Fruit fly (Drosophila melanogaster): ENCODE data around the gene yip2.

The yip2 gene

dm6 chr2L:9949178-9950062 is 34.4 kb downstream of the yip2 start (continued):
- TF ChIP-seq salr (GFP tag; optimal IDR thresholded peaks at IDR 0.05) = no peak
- no peak for TF ChIP-seq CG7368 (GFP tag; optimal IDR thresholded peaks at IDR 0.05)
- peak; percentile 4 for TF ChIP-seq CG3919 (GFP tag; optimal IDR thresholded peaks at IDR 0.05)

- TF ChIP-seq Eip93F (GFP tag; optimal IDR thresholded peaks at IDR 0.05) = peak; percentile 65
- TF ChIP-seq CG11902 (GFP tag; optimal IDR thresholded peaks at IDR 0.05) = peak; percentile 75
- peak; percentile 92 for TF ChIP-seq net (GFP tag; optimal IDR thresholded peaks at IDR 0.05)
- peak; percentile 74 for TF ChIP-seq Sox14 (GFP tag; optimal IDR thresholded peaks at IDR 0.05)
- TF ChIP-seq Eip75B (GFP tag; optimal IDR thresholded peaks at IDR 0.05) = peak; percentile 78
- peak; percentile 64 for TF ChIP-seq Ets21C (GFP tag; optimal IDR thresholded peaks at IDR 0.05)
- TF ChIP-seq Hr39 (GFP tag; optimal IDR thresholded peaks at IDR 0.05) = peak; percentile 64
- peak; percentile 90 for TF ChIP-seq achi (GFP tag; optimal IDR thresholded peaks at IDR 0.05)
- TF ChIP-seq Ets96B (tag; optimal IDR thresholded peaks at IDR 0.05) = peak; percentile 95
- TF ChIP-seq CG6808 (GFP tag; optimal IDR thresholded peaks at IDR 0.05) = peak; percentile 87
- TF ChIP-seq acj6 (GFP tag; optimal IDR thresholded peaks at IDR 0.05) = peak; percentile 93
- peak; percentile 83 for TF ChIP-seq Met (GFP tag; optimal IDR thresholded peaks at IDR 0.05)
- TF ChIP-seq ss (GFP tag; optimal IDR thresholded peaks at IDR 0.05) = peak; percentile 86 to 89
- TF ChIP-seq Gug (GFP tag; IDR thresholded peaks at IDR 0.05) = peak; percentile 92
- peak; percentile 94 for TF ChIP-seq CG8119 (GFP tag; IDR thresholded peaks at IDR 0.05)
- peak; percentile 79 for TF ChIP-seq CG6854 (GFP tag; optimal IDR thresholded peaks at IDR 0.05)
- peak; percentile 67 for TF ChIP-seq fkh (GFP tag; optimal IDR thresholded peaks at IDR 0.05)
- TF ChIP-seq Eip78C (GFP tag) = peak; percentile 96
- peak; percentile 96 for TF ChIP-seq dsx (GFP tag; optimal IDR thresholded peaks at IDR 0.05; ENCODE audit: poor library complexity, severe bottlenecking)
- TF ChIP-seq CG3032 (tag; optimal IDR thresholded peaks at IDR 0.05) = peak; percentile 96
- TF ChIP-seq CG31627 (GFP tag; optimal IDR thresholded peaks at IDR 0.05) = peak; percentile 65
- TF ChIP-seq Hr4 (GFP tag; optimal IDR thresholded peaks at IDR 0.05) = peak; percentile 81
- peak; percentile 86 for TF ChIP-seq CG6792 (GFP tag; optimal IDR thresholded peaks at IDR 0.05)
- no peak for TF ChIP-seq Hr38 (GFP tag; optimal IDR thresholded peaks at IDR 0.05)
- TF ChIP-seq eg (GFP tag; IDR thresholded peaks at IDR 0.05) = peak; percentile 94
- TF ChIP-seq CG3919 (GFP tag; optimal IDR thresholded peaks at IDR 0.05) = peak; percentile 94
- TF ChIP-seq CG15336 (GFP tag; IDR thresholded peaks at IDR 0.05) = peak; percentile 94
- TF ChIP-seq CG10669 (GFP tag; optimal IDR thresholded peaks at IDR 0.05) = peak; percentile 90
- TF ChIP-seq CG11294 (GFP tag; IDR thresholded peaks at IDR 0.05) = peak; percentile 82
- peak; percentile 85 for TF ChIP-seq spab (GFP tag; optimal IDR thresholded peaks at IDR 0.05)
- peak; percentile 84 for TF ChIP-seq CG9139 (GFP tag; optimal IDR thresholded peaks at IDR 0.05)
- peak; percentile 74 for TF ChIP-seq lz (GFP tag; optimal IDR thresholded peaks at IDR 0.05)
- TF ChIP-seq CG8319 (GFP tag; optimal IDR thresholded peaks at IDR 0.05) = peak; percentile 86
- TF ChIP-seq Lpt (GFP tag; optimal IDR thresholded peaks at IDR 0.05) = peak; percentile 82
- peak; percentile 88 for TF ChIP-seq CG34406 (GFP tag; optimal IDR thresholded peaks at IDR 0.05)
- peak; percentile 86 for TF ChIP-seq Smox (GFP tag; optimal IDR thresholded peaks at IDR 0.05)
- TF ChIP-seq fd59A (GFP tag; optimal IDR thresholded peaks at IDR 0.05) = peak; percentile 59
- TF ChIP-seq vri (GFP tag; optimal IDR thresholded peaks at IDR 0.05) = peak; percentile 87
- no peak for TF ChIP-seq CG4318 (GFP tag; optimal IDR thresholded peaks at IDR 0.05)
- TF ChIP-seq CG7368 (GFP tag; optimal IDR thresholded peaks at IDR 0.05) = peak; percentile 88
- TF ChIP-seq CG10631 (GFP tag; optimal IDR thresholded peaks at IDR 0.05) = peak; percentile 93
- TF ChIP-seq Sox102F (GFP tag; optimal IDR thresholded peaks at IDR 0.05) = peak; percentile 85
- TF ChIP-seq CG6276 (GFP tag; optimal IDR thresholded peaks at IDR 0.05) = peak; percentile 88
- peak; percentile 59 for TF ChIP-seq Sox15 (GFP tag; optimal IDR thresholded peaks at IDR 0.05)
- TF ChIP-seq dac (GFP tag; optimal IDR thresholded peaks at IDR 0.05) = peak; percentile 65
- peak; percentile 85 for TF ChIP-seq topi (GFP tag; optimal IDR thresholded peaks at IDR 0.05)
- peak; percentile 61 to 75 for TF ChIP-seq salr (GFP tag; optimal IDR thresholded peaks at IDR 0.05)
Observed at dm6 chr2L:9954119-9954518, 39.1 kb downstream of the yip2 start, which contains the start of the genes CG13126 and CG4709. CG13126 (minus strand) TSS chr2L:9954181. CG4709 (plus strand) TSS chr2L:9954325.

Measured in whole organism, prepupa.